Worm (Caenorhabditis elegans) whole organism, L4 larva: Measurements from ENCODE around the gene fbxa-27.

Experiments
- aha-1 ChIP-seq: fragments of 150-350 bp; peaks from one replicate; lab custom pipeline; 2014; ENCODE audit warnings: missing biosample characterization, missing genetic modification characterization
- ceh-82 ChIP-seq: sonication (generic microtip); optimal IDR thresholded peaks from 2 replicates; lab custom pipeline; 2017; ENCODE audit warnings: missing biosample characterization, missing genetic modification characterization
- dve-1 ChIP-seq: sonication (generic microtip); optimal IDR thresholded peaks from 2 replicates; lab custom pipeline; 2017; ENCODE audit warnings: antibody characterized with exemption, mild to moderate bottlenecking, missing genetic modification characterization, missing compliant biosample characterization; ENCODE audit not compliant: insufficient read depth
- nhr-10 ChIP-seq: fragments of 150-350 bp; optimal IDR thresholded peaks from 2 replicates; lab custom pipeline; 2014; ENCODE audit warnings: missing biosample characterization, missing genetic modification characterization
- pha-4 ChIP-seq, 2 experiments: fragments of 150-350 bp in 1 of 2; fragments of 200-800 bp in 1 of 2; sonication (Bioruptor generic) in 1 of 2; IDR thresholded peaks in 1 of 2; optimal IDR thresholded peaks in 1 of 2; 2 replicates each; pipeline versions ENCODE4 v1.3.6 to Lab custom; 2014 to 2022; ENCODE audit warnings: missing genetic modification characterization in 2 of 2, missing genetic modification reagents in 2 of 2, missing biosample characterization in 1 of 2, missing compliant biosample characterization in 1 of 2
- ztf-7 ChIP-seq: fragments of 150-350 bp; optimal IDR thresholded peaks from 2 replicates; lab custom pipeline; 2014; ENCODE audit warnings: missing biosample characterization, missing genetic modification characterization

DNA sequence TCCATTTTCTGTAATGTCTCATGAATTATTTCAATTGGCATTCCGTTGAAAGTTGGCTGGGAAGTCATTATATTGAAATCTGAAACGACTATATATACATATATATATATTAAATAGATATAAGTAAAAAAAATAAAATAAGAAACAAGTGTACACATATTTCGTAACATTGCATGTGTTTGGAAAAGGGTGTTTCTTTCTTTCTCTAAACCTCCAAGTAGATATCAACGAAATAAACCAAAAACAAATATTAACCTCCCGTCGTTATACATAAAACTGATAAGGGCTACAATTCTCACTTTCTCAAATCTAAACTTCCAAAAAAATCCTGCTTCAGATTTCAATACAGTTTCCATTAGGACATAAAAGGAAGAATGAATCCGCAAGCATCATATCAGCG is 34.6 kb upstream of the fbxa-27 start, which contains the start of gene fbxa-79:
- TF ChIP-seq pha-4 (GFP tag; IDR thresholded peaks at IDR 0.05; lab: Robert Waterston, UW) (no peak), pha-4 (tag; optimal IDR thresholded peaks at IDR 0.05; lab: Kevin White, UChicago) (no peak), dve-1 (tag; lab: Kevin White, UChicago) (peak; percentile 38), ztf-7 (tag; lab: Kevin White, UChicago) (peak; percentile 66), ceh-82 (tag; lab: Kevin White, UChicago) (no peak), nhr-10 (no peak), aha-1 (tag; lab: Kevin White, UChicago) (peak; percentile 1)
